Fruit fly (Drosophila melanogaster) whole organism, embryonic: Measurements from ENCODE around the gene Nsun2.
A peak's percentile ranks its signal among the peaks of the same experiment; 100 is the strongest.

Source experiments
- BEAF-32 ChIP-seq: fragments of 200-800 bp; sonication (Bioruptor generic); optimal IDR thresholded peaks from 3 replicates; lab custom pipeline; 2017; ENCODE audit warnings: missing biosample characterization, missing genetic modification characterization, mild to moderate bottlenecking, moderate library complexity, missing genetic modification reagents
- CG10267 ChIP-seq: fragments of 200-800 bp; sonication (Bioruptor generic); optimal IDR thresholded peaks from 2 replicates; lab custom pipeline; 2018; ENCODE audit warnings: missing biosample characterization, mild to moderate bottlenecking, missing genetic modification characterization, moderate library complexity
- CG10274 ChIP-seq: fragments of 200-800 bp; sonication (Bioruptor generic); optimal IDR thresholded peaks from 3 replicates; lab custom pipeline; 2017; ENCODE audit warnings: missing biosample characterization, mild to moderate bottlenecking, missing genetic modification characterization
- CG11560 ChIP-seq: fragments of 200-800 bp; sonication (Bioruptor generic); IDR thresholded peaks from 3 replicates; pipeline ENCODE4 v1.3.6; 2022; ENCODE audit warnings: missing biosample characterization, missing genetic modification characterization
- CG12155 ChIP-seq: fragments of 200-800 bp; sonication (Bioruptor generic); optimal IDR thresholded peaks from 3 replicates; lab custom pipeline; 2016; ENCODE audit warnings: missing biosample characterization, missing genetic modification characterization
- CG13287 ChIP-seq: fragments of 200-800 bp; sonication (Bioruptor generic); IDR thresholded peaks from 2 replicates; pipeline ENCODE4 v1.3.6; 2022; ENCODE audit warnings: missing biosample characterization, missing genetic modification characterization; ENCODE audit not compliant: partially characterized antibody
- CG13424 ChIP-seq: fragments of 200-800 bp; sonication (Bioruptor generic); optimal IDR thresholded peaks from 2 replicates; lab custom pipeline; 2019; ENCODE audit warnings: missing biosample characterization, mild to moderate bottlenecking, missing genetic modification characterization, moderate library complexity
- CG15601 ChIP-seq: fragments of 200-800 bp; sonication (Bioruptor generic); optimal IDR thresholded peaks from 3 replicates; lab custom pipeline; 2019; ENCODE audit warnings: missing biosample characterization, mild to moderate bottlenecking, missing genetic modification characterization, moderate library complexity
- CG18262 ChIP-seq: fragments of 200-800 bp; optimal IDR thresholded peaks from 3 replicates; lab custom pipeline; 2019; ENCODE audit warnings: missing biosample characterization, mild to moderate bottlenecking, missing genetic modification characterization, moderate library complexity
- CG2120 ChIP-seq: fragments of 200-800 bp; sonication (Bioruptor generic); optimal IDR thresholded peaks from 3 replicates; lab custom pipeline; 2016; ENCODE audit warnings: missing biosample characterization, missing genetic modification characterization
- CG2129 ChIP-seq: fragments of 200-800 bp; sonication (Bioruptor generic); IDR thresholded peaks from 2 replicates; pipeline ENCODE4 v1.3.6; 2022; ENCODE audit warnings: missing biosample characterization, missing genetic modification characterization; ENCODE audit not compliant: partially characterized antibody
- CG2712 ChIP-seq: fragments of 200-800 bp; optimal IDR thresholded peaks from 3 replicates; lab custom pipeline; 2019; ENCODE audit warnings: missing biosample characterization, mild to moderate bottlenecking, missing genetic modification characterization, moderate library complexity
- CG30403 ChIP-seq: fragments of 200-800 bp; sonication (Bioruptor generic); optimal IDR thresholded peaks from 3 replicates; lab custom pipeline; 2016; ENCODE audit warnings: missing biosample characterization, missing genetic modification characterization
- CG31441 ChIP-seq: fragments of 200-800 bp; sonication (Bioruptor generic); IDR thresholded peaks from 2 replicates; pipeline ENCODE4 v1.3.6; 2022; ENCODE audit warnings: missing biosample characterization, missing genetic modification characterization
- CG3163 ChIP-seq: fragments of 200-800 bp; sonication (Bioruptor generic); optimal IDR thresholded peaks from 3 replicates; lab custom pipeline; 2016; ENCODE audit warnings: missing biosample characterization, missing genetic modification characterization
- CG3407 ChIP-seq: fragments of 200-800 bp; sonication (Bioruptor generic); optimal IDR thresholded peaks from 2 replicates; lab custom pipeline; 2018; ENCODE audit warnings: missing biosample characterization, mild to moderate bottlenecking, missing genetic modification characterization
- CG3838 ChIP-seq: fragments of 200-800 bp; sonication (Bioruptor generic); optimal IDR thresholded peaks from 3 replicates; lab custom pipeline; 2016; ENCODE audit warnings: missing biosample characterization, missing genetic modification characterization
- CG3847 ChIP-seq: fragments of 200-800 bp; sonication (Bioruptor generic); IDR thresholded peaks from 2 replicates; pipeline ENCODE4 v1.3.6; 2022; ENCODE audit warnings: missing biosample characterization, missing genetic modification characterization
- CG3995 ChIP-seq: fragments of 200-800 bp; sonication (Bioruptor generic); optimal IDR thresholded peaks from 3 replicates; lab custom pipeline; 2016; ENCODE audit warnings: missing biosample characterization, missing genetic modification characterization
- CG6654 ChIP-seq: fragments of 200-800 bp; sonication (Bioruptor generic); optimal IDR thresholded peaks from 2 replicates; lab custom pipeline; 2017; ENCODE audit warnings: missing biosample characterization, mild to moderate bottlenecking, missing genetic modification characterization
- CG6791 ChIP-seq: fragments of 200-800 bp; sonication (Bioruptor generic); IDR thresholded peaks from 3 replicates; pipeline ENCODE4 v1.3.6; 2022; ENCODE audit warnings: missing biosample characterization, missing genetic modification characterization; ENCODE audit not compliant: partially characterized antibody
- CG7556 ChIP-seq: fragments of 200-800 bp; sonication (Bioruptor generic); optimal IDR thresholded peaks from 2 replicates; lab custom pipeline; 2017; ENCODE audit warnings: missing biosample characterization, mild to moderate bottlenecking, missing genetic modification characterization
- CG9727 ChIP-seq: fragments of 200-800 bp; sonication (Bioruptor generic); optimal IDR thresholded peaks from 3 replicates; lab custom pipeline; 2017; ENCODE audit warnings: missing biosample characterization, mild to moderate bottlenecking, missing genetic modification characterization
- CG9817 ChIP-seq: fragments of 200-800 bp; sonication (Bioruptor generic); optimal IDR thresholded peaks from 2 replicates; lab custom pipeline; 2018; ENCODE audit warnings: missing biosample characterization, mild to moderate bottlenecking, missing genetic modification characterization, moderate library complexity
- Camta ChIP-seq: fragments of 200-800 bp; sonication (Bioruptor generic); optimal IDR thresholded peaks from 2 replicates; lab custom pipeline; 2016; ENCODE audit warnings: missing biosample characterization, missing genetic modification characterization
- Dfd ChIP-seq, 2 experiments: fragments of >200 bp; optimal IDR thresholded peaks; 2 replicates each; lab custom pipeline; 2017; ENCODE audit warnings: missing biosample characterization in 2 of 2, missing genetic modification characterization in 2 of 2
- Dip3 ChIP-seq: fragments of 200-800 bp; sonication (Bioruptor generic); optimal IDR thresholded peaks from 3 replicates; lab custom pipeline; 2016; ENCODE audit warnings: missing biosample characterization, missing genetic modification characterization
- Dref ChIP-seq: fragments of 200-800 bp; sonication (Bioruptor generic); IDR thresholded peaks from 2 replicates; pipeline ENCODE4 v1.3.6; 2022; ENCODE audit warnings: missing biosample characterization, missing genetic modification characterization
- Ets97D ChIP-seq: fragments of 200-800 bp; sonication (Bioruptor generic); optimal IDR thresholded peaks from 3 replicates; lab custom pipeline; 2016; ENCODE audit warnings: missing biosample characterization, missing genetic modification characterization
- HLH54F ChIP-seq: fragments of 200-800 bp; sonication (Bioruptor generic); optimal IDR thresholded peaks from 3 replicates; lab custom pipeline; 2016; ENCODE audit warnings: missing biosample characterization, missing genetic modification characterization
- Med ChIP-seq: fragments of 200-800 bp; sonication (Bioruptor generic); peaks from one replicate; lab custom pipeline; 2016; ENCODE audit warnings: missing biosample characterization, missing genetic modification characterization, mild to moderate bottlenecking, inconsistent platforms, moderate library complexity
- Meics ChIP-seq: fragments of 200-800 bp; sonication (Bioruptor generic); optimal IDR thresholded peaks from 2 replicates; lab custom pipeline; 2017; ENCODE audit warnings: missing biosample characterization, mild to moderate bottlenecking, missing genetic modification characterization
- Rx ChIP-seq: fragments of 200-800 bp; sonication (Bioruptor generic); IDR thresholded peaks from 2 replicates; pipeline ENCODE4 v1.3.6; 2022; ENCODE audit warnings: missing biosample characterization, missing genetic modification characterization
- Xrp1 ChIP-seq: fragments of 200-800 bp; sonication (Bioruptor generic); IDR thresholded peaks from 2 replicates; pipeline ENCODE4 v1.3.6; 2022; ENCODE audit warnings: missing biosample characterization, missing genetic modification characterization
- bab2 ChIP-seq: fragments of 200-800 bp; sonication (Bioruptor generic); optimal IDR thresholded peaks from 2 replicates; lab custom pipeline; 2016; ENCODE audit warnings: missing biosample characterization, missing genetic modification characterization
- bbx ChIP-seq: fragments of 200-800 bp; sonication (Bioruptor generic); IDR thresholded peaks from 2 replicates; pipeline ENCODE4 v1.3.6; 2022; ENCODE audit warnings: missing biosample characterization, missing genetic modification characterization; ENCODE audit not compliant: partially characterized antibody
- dm ChIP-seq: fragments of 200-800 bp; sonication (Bioruptor generic); optimal IDR thresholded peaks from 3 replicates; lab custom pipeline; 2016; ENCODE audit warnings: missing biosample characterization, missing genetic modification characterization
- eve ChIP-seq, 2 experiments: fragments of >200 bp; optimal IDR thresholded peaks; 2 replicates each; lab custom pipeline; 2017; ENCODE audit warnings: missing biosample characterization in 2 of 2, missing genetic modification characterization in 2 of 2
- ewg ChIP-seq: fragments of 200-800 bp; sonication (Bioruptor generic); optimal IDR thresholded peaks from 3 replicates; lab custom pipeline; 2017; ENCODE audit warnings: mild to moderate bottlenecking, missing biosample characterization, missing genetic modification reagents, missing genetic modification characterization
- hth ChIP-seq: fragments of >200 bp; optimal IDR thresholded peaks from 2 replicates; lab custom pipeline; 2017; ENCODE audit warnings: inconsistent platforms
- ind ChIP-seq: fragments of 200-800 bp; sonication (Bioruptor generic); optimal IDR thresholded peaks from 3 replicates; lab custom pipeline; 2016; ENCODE audit warnings: missing biosample characterization, missing genetic modification characterization
- inv ChIP-seq: fragments of 200-800 bp; sonication (Bioruptor generic); IDR thresholded peaks from 2 replicates; pipeline ENCODE4 v1.3.6; 2022; ENCODE audit warnings: missing biosample characterization, missing genetic modification characterization; ENCODE audit not compliant: partially characterized antibody
- ken ChIP-seq: fragments of 200-800 bp; sonication (Bioruptor generic); IDR thresholded peaks from 3 replicates; pipeline ENCODE4 v1.3.6; 2022; ENCODE audit warnings: missing biosample characterization, missing genetic modification characterization
- lilli ChIP-seq: fragments of 200-800 bp; sonication (Bioruptor generic); optimal IDR thresholded peaks from 3 replicates; lab custom pipeline; 2016; ENCODE audit warnings: missing biosample characterization, missing genetic modification characterization
- lola ChIP-seq, 3 experiments: fragments of >200 bp in 2 of 3; fragments of 200-800 bp in 1 of 3; sonication (Bioruptor generic) in 1 of 3; optimal IDR thresholded peaks; 2 replicates each; lab custom pipeline; 2017 to 2019; ENCODE audit warnings: missing biosample characterization in 3 of 3, missing genetic modification characterization in 3 of 3, mild to moderate bottlenecking in 1 of 3, moderate library complexity in 1 of 3
- nmo ChIP-seq: fragments of 200-800 bp; sonication (Bioruptor generic); optimal IDR thresholded peaks from 2 replicates; lab custom pipeline; 2018; ENCODE audit warnings: missing biosample characterization, mild to moderate bottlenecking, missing genetic modification characterization, moderate library complexity
- scrt ChIP-seq: fragments of 200-800 bp; sonication (Bioruptor generic); optimal IDR thresholded peaks from 2 replicates; lab custom pipeline; 2018; ENCODE audit warnings: missing biosample characterization, mild to moderate bottlenecking, missing genetic modification characterization, moderate library complexity
- stc ChIP-seq: fragments of 200-800 bp; sonication (Bioruptor generic); IDR thresholded peaks from 2 replicates; pipeline ENCODE4 v1.3.6; 2022; ENCODE audit warnings: missing biosample characterization, missing genetic modification characterization
- tgo ChIP-seq: fragments of 200-800 bp; sonication (Bioruptor generic); IDR thresholded peaks from 3 replicates; pipeline ENCODE4 v1.3.6; 2022; ENCODE audit warnings: missing biosample characterization, missing genetic modification characterization
- wdn ChIP-seq: fragments of 200-800 bp; sonication (Bioruptor generic); IDR thresholded peaks from 2 replicates; pipeline ENCODE4 v1.3.6; 2022; ENCODE audit warnings: missing biosample characterization, missing genetic modification characterization

Gene Nsun2

dm6 chrX:4113698-4114216 lies at the start of gene Nsun2, which contains the start of gene dgt4:
Gene Nsun2, minus strand, starts transcription at chrX:4113734.
Gene dgt4, plus strand, starts transcription at chrX:4113701.
- TF ChIP-seq Dip3 (no peak), lola (GFP tag; optimal IDR thresholded peaks at IDR 0.05; lab: Kevin White, UChicago) (peak in 1 of 3 experiments; percentile 18), CG18262 (peak; percentile 0), inv (GFP tag; lab: Robert Waterston, UW) (0 out of 2 replicates have a peak, but pooled peaks have one; percentile 30), CG30403 (GFP tag; lab: Kevin White, UChicago) (peak; percentile 36), CG3407 (no peak), ind (GFP tag; lab: Kevin White, UChicago) (peak; percentile 41), Ets97D (GFP tag; lab: Kevin White, UChicago) (peak; percentile 11), CG31441 (GFP tag; lab: Robert Waterston, UW) (0 out of 2 replicates have a peak, but pooled peaks have one; percentile 13), CG15601 (tag; lab: Kevin White, UChicago) (no peak), dm (GFP tag; lab: Kevin White, UChicago) (peak; percentile 64), Camta (GFP tag; lab: Kevin White, UChicago) (peak; percentile 4), CG11560 (tag; lab: Robert Waterston, UW) (no peak), CG2712 (peak; percentile 15), CG6791 (GFP tag; lab: Robert Waterston, UW) (0 out of 3 replicates have a peak, but pooled peaks have one; percentile 50), Med (GFP tag; lab: Kevin White, UChicago) (peak; percentile 64), CG2120 (GFP tag; lab: Kevin White, UChicago) (peak; percentile 37), CG10274 (GFP tag; lab: Kevin White, UChicago) (no peak), CG13424 (no peak), nmo (GFP tag; lab: Kevin White, UChicago) (peak; percentile 21), Meics (no peak), ken (GFP tag; lab: Robert Waterston, UW) (no peak), Dref (GFP tag; lab: Robert Waterston, UW) (peak; percentile 64), hth (lab: Kevin White, UChicago) (no peak), tgo (GFP tag; lab: Robert Waterston, UW) (no peak), Xrp1 (GFP tag; lab: Robert Waterston, UW) (no peak), CG6654 (GFP tag; lab: Kevin White, UChicago) (no peak), bbx (GFP tag; lab: Robert Waterston, UW) (peak; percentile 37; the same call in 1 of the 2 replicates), CG2129 (0 out of 2 replicates have a peak, but pooled peaks have one; percentile 14), BEAF-32 (GFP tag; lab: Kevin White, UChicago) (peak; percentile 74), stc (GFP tag; lab: Robert Waterston, UW) (no peak), eve (GFP tag; optimal IDR thresholded peaks at IDR 0.05; lab: Kevin White, UChicago) (no peak), bab2 (GFP tag; lab: Kevin White, UChicago) (peak; percentile 1), CG10267 (tag; lab: Kevin White, UChicago) (peak; percentile 19), CG3163 (GFP tag; lab: Kevin White, UChicago) (no peak), CG12155 (GFP tag; lab: Kevin White, UChicago) (peak; percentile 28), Dfd (GFP tag; optimal IDR thresholded peaks at IDR 0.05; lab: Kevin White, UChicago) (no peak), Rx (GFP tag; lab: Robert Waterston, UW) (no peak), CG9727 (GFP tag; lab: Kevin White, UChicago) (peak; percentile 18), CG13287 (GFP tag; lab: Robert Waterston, UW) (peak; percentile 69), CG3847 (GFP tag; lab: Robert Waterston, UW) (0 out of 2 replicates have a peak, but pooled peaks have one; percentile 29), wdn (GFP tag; lab: Robert Waterston, UW) (no peak), scrt (GFP tag; lab: Kevin White, UChicago) (no peak), lilli (GFP tag; lab: Kevin White, UChicago) (peak; percentile 36), CG7556 (GFP tag; lab: Kevin White, UChicago) (no peak), CG3838 (no peak), CG9817 (tag; lab: Kevin White, UChicago) (peak; percentile 8), ewg (GFP tag; lab: Kevin White, UChicago) (no peak), CG3995 (peak; percentile 21), HLH54F (peak; percentile 14)
